Fruit fly (Drosophila melanogaster): ENCODE data around the gene CG11458.

Gene CG11458

DNA sequence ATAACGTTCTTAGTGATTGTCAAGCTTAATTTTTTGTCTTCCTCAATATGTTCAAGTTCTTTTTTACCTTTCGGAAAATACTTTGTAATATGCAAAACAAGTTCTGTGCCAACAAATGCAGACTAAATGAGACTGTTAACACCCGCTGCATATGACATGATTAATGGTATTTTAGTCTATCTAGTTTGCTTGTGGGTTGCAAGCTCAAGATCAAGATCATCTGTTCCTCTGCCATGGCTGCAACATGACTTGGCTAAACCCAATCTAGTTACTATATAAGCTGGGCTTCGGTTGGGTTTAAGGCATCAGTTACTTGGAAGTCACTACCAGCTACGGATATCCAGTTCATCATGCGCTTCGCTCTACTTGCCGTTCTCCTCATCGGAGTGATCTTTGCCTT lies at the start of gene CG11458:
Gene CG11458 (plus strand): TSS at position 301 of the 400 bp plus-strand sequence.
- TF ChIP-seq Jra (GFP tag; optimal IDR thresholded peaks at IDR 0.05) = no peak
- TF ChIP-seq h (GFP tag; optimal IDR thresholded peaks at IDR 0.05) = no peak
- no peak for TF ChIP-seq Dif (GFP tag; optimal IDR thresholded peaks at IDR 0.05; ENCODE audit: partially characterized antibody)

dm6 chr3L:20857609-20858008 lies 48.0 kb upstream of the CG11458 start:
- no peak for TF ChIP-seq dmrt93B (GFP tag; optimal IDR thresholded peaks at IDR 0.05)
- no peak for TF ChIP-seq psq (GFP tag; optimal IDR thresholded peaks at IDR 0.05)
- TF ChIP-seq Mio (GFP tag; optimal IDR thresholded peaks at IDR 0.05) = no peak
- no peak for TF ChIP-seq tai (GFP tag; optimal IDR thresholded peaks at IDR 0.05)
- no peak for TF ChIP-seq dsf (GFP tag; optimal IDR thresholded peaks at IDR 0.05; ENCODE audit: borderline replicate concordance)
- TF ChIP-seq fru (GFP tag; optimal IDR thresholded peaks at IDR 0.05) = no peak
- no peak for TF ChIP-seq brk (GFP tag; optimal IDR thresholded peaks at IDR 0.05)
- TF ChIP-seq usp (GFP tag; optimal IDR thresholded peaks at IDR 0.05) = no peak
- no peak for TF ChIP-seq jim (GFP tag; optimal IDR thresholded peaks at IDR 0.05)
- no peak for TF ChIP-seq Vsx2 (GFP tag; optimal IDR thresholded peaks at IDR 0.05; ENCODE audit: partially characterized antibody)
- no peak for TF ChIP-seq Hnf4 (GFP tag; optimal IDR thresholded peaks at IDR 0.05)
- no peak for TF ChIP-seq lola (GFP tag; optimal IDR thresholded peaks at IDR 0.05)

DNA sequence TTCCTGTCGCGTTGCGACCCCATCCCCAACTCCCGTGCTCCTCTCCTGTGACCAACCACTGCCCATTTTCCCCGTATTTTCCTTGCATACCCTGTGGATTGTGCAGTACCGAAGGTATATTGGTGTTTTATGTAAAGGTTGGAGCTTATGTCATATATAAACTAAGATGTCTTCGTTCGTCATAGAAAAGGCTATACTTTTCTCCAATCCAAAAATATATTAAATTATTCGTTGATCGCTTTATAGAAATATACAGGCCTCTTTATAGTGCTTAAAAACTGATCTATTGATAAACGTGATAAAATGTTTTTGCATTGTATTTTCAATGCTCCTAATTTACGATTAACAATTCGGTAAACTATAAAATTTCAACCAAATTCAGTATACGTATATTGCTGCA lies 36.6 kb upstream of the CG11458 start:
- no peak for TF ChIP-seq woc (GFP tag; optimal IDR thresholded peaks at IDR 0.05)
- TF ChIP-seq dsf (GFP tag; optimal IDR thresholded peaks at IDR 0.05; ENCODE audit: borderline replicate concordance) = no peak
- TF ChIP-seq ey (GFP tag; optimal IDR thresholded peaks at IDR 0.05) = no peak
- TF ChIP-seq h (GFP tag; optimal IDR thresholded peaks at IDR 0.05) = no peak
- TF ChIP-seq Hnf4 (GFP tag; optimal IDR thresholded peaks at IDR 0.05) = no peak
- no peak for TF ChIP-seq Myc (optimal IDR thresholded peaks at IDR 0.05)
- no peak for TF ChIP-seq pan (optimal IDR thresholded peaks at IDR 0.05)

dm6 chr3L:20883969-20884368 lies 21.6 kb upstream of the CG11458 start:
- TF ChIP-seq CG9705 (GFP tag; optimal IDR thresholded peaks at IDR 0.05) (no peak), sage (GFP tag; optimal IDR thresholded peaks at IDR 0.05) (no peak), ey (GFP tag; optimal IDR thresholded peaks at IDR 0.05) (no peak), HLH106 (tag; optimal IDR thresholded peaks at IDR 0.05) (no peak), sv (GFP tag; optimal IDR thresholded peaks at IDR 0.05) (no peak), brk (GFP tag; optimal IDR thresholded peaks at IDR 0.05) (no peak), woc (GFP tag; optimal IDR thresholded peaks at IDR 0.05) (no peak), dl (GFP tag; optimal IDR thresholded peaks at IDR 0.05; ENCODE audit: insufficient read depth in 1 of 2, partially characterized antibody in 2 of 2) (no peak), Dif (GFP tag; optimal IDR thresholded peaks at IDR 0.05; ENCODE audit: partially characterized antibody) (no peak), lola (GFP tag; optimal IDR thresholded peaks at IDR 0.05) (no peak), tai (GFP tag; optimal IDR thresholded peaks at IDR 0.05) (no peak), foxo (GFP tag; optimal IDR thresholded peaks at IDR 0.05) (no peak), dmrt93B (GFP tag; optimal IDR thresholded peaks at IDR 0.05) (no peak), jim (GFP tag; optimal IDR thresholded peaks at IDR 0.05) (no peak), fru (GFP tag; optimal IDR thresholded peaks at IDR 0.05) (no peak), h (GFP tag; optimal IDR thresholded peaks at IDR 0.05) (no peak), rgr (GFP tag; optimal IDR thresholded peaks at IDR 0.05) (no peak), CG32264 (GFP tag; optimal IDR thresholded peaks at IDR 0.05) (no peak), dsf (GFP tag; optimal IDR thresholded peaks at IDR 0.05; ENCODE audit: borderline replicate concordance) (no peak), Myc (optimal IDR thresholded peaks at IDR 0.05) (no peak)

dm6 chr3L:20885172-20885571 lies 20.4 kb upstream of the CG11458 start, which contains the start of gene CG32432:
Gene CG32432, minus strand, starts transcription at chr3L:20885188.
- TF ChIP-seq dl (GFP tag; optimal IDR thresholded peaks at IDR 0.05; ENCODE audit: insufficient read depth in 1 of 2, partially characterized antibody in 2 of 2) (no peak), Mio (GFP tag; optimal IDR thresholded peaks at IDR 0.05) (no peak), GATAd (GFP tag; optimal IDR thresholded peaks at IDR 0.05) (no peak)

- TF ChIP-seq Sp1 (GFP tag; optimal IDR thresholded peaks at IDR 0.05) = no peak
- no peak for TF ChIP-seq dsf (GFP tag; optimal IDR thresholded peaks at IDR 0.05; ENCODE audit: borderline replicate concordance)
- TF ChIP-seq jim (GFP tag; optimal IDR thresholded peaks at IDR 0.05) = no peak
- TF ChIP-seq Dfd (GFP tag; optimal IDR thresholded peaks at IDR 0.05) = no peak
- TF ChIP-seq tai (GFP tag; optimal IDR thresholded peaks at IDR 0.05) = no peak
- TF ChIP-seq Mio (GFP tag; optimal IDR thresholded peaks at IDR 0.05) = no peak
- no peak for TF ChIP-seq rgr (GFP tag; optimal IDR thresholded peaks at IDR 0.05)
- TF ChIP-seq Abd-B (GFP tag; optimal IDR thresholded peaks at IDR 0.05) = no peak
- TF ChIP-seq OdsH (GFP tag; optimal IDR thresholded peaks at IDR 0.05) = no peak
- no peak for TF ChIP-seq psq (GFP tag; optimal IDR thresholded peaks at IDR 0.05)
- TF ChIP-seq HLH106 (tag; optimal IDR thresholded peaks at IDR 0.05) = no peak
Observed at dm6 chr3L:20897317-20897716, 8.3 kb upstream of the CG11458 start, which contains the start of the genes Sfp77F and CG43931. Gene Sfp77F, minus strand, starts transcription at chr3L:20897417. Gene CG43931, plus strand, starts transcription at chr3L:20897557.
